Worm (Caenorhabditis elegans) whole organism, midembryonic: ENCODE results near the gene T04F8.2.

Experiments used
- T22C8.4 ChIP-seq: fragments of 200-800 bp; sonication (Bioruptor generic); IDR thresholded peaks from 2 replicates; pipeline ENCODE4 v1.3.6; 2022; ENCODE audit warnings: missing genetic modification characterization, missing compliant biosample characterization
- cog-1 ChIP-seq: sonication (generic microtip); optimal IDR thresholded peaks from 2 replicates; lab custom pipeline; 2016; ENCODE audit warnings: missing genetic modification characterization, missing compliant biosample characterization
- flt-1 ChIP-seq: fragments of 200-800 bp; sonication (Bioruptor generic); IDR thresholded peaks from 2 replicates; pipeline ENCODE4 v1.3.6; 2022; ENCODE audit warnings: missing genetic modification characterization, missing compliant biosample characterization
- klf-2 ChIP-seq: fragments of 200-800 bp; sonication (Bioruptor generic); conservative IDR thresholded peaks from 2 replicates; pipeline ENCODE4 v1.3.6; 2022; ENCODE audit warnings: missing genetic modification reagents, missing genetic modification characterization, missing compliant biosample characterization
- med-1 ChIP-seq: sonication (generic microtip); optimal IDR thresholded peaks from 2 replicates; lab custom pipeline; 2017; ENCODE audit warnings: missing genetic modification characterization, mild to moderate bottlenecking, missing compliant biosample characterization, antibody characterized with exemption, missing genetic modification reagents; ENCODE audit not compliant: insufficient read depth
- ref-1 ChIP-seq: fragments of 200-800 bp; sonication (Bioruptor generic); conservative IDR thresholded peaks from 2 replicates; pipeline ENCODE4 v1.3.6; 2022; ENCODE audit warnings: missing genetic modification reagents, missing genetic modification characterization, missing compliant biosample characterization
- tab-1 ChIP-seq: fragments of 200-800 bp; sonication (Bioruptor generic); IDR thresholded peaks from 2 replicates; pipeline ENCODE4 v1.3.6; 2022; ENCODE audit warnings: missing genetic modification characterization, missing compliant biosample characterization
- ztf-23 ChIP-seq: fragments of 200-800 bp; sonication (Bioruptor generic); IDR thresholded peaks from 2 replicates; pipeline ENCODE4 v1.3.6; 2022; ENCODE audit warnings: missing genetic modification reagents, missing genetic modification characterization, missing compliant biosample characterization
- ztf-29 ChIP-seq: fragments of 200-800 bp; sonication (Bioruptor generic); IDR thresholded peaks from 2 replicates; pipeline ENCODE4 v1.3.6; 2022; ENCODE audit warnings: missing genetic modification reagents, missing genetic modification characterization, missing compliant biosample characterization

Gene T04F8.2

ce11 chrX:11606815-11607499 lies 49.4 kb downstream of the T04F8.2 start:
- no peak for TF ChIP-seq ref-1 (GFP tag; lab: Robert Waterston, UW)
- no peak for TF ChIP-seq flt-1
- TF ChIP-seq tab-1 (GFP tag; lab: Robert Waterston, UW): no peak
- TF ChIP-seq T22C8.4: no peak
- TF ChIP-seq ztf-29 (GFP tag; lab: Robert Waterston, UW): no peak
- no peak for TF ChIP-seq cog-1
- TF ChIP-seq ztf-23 (GFP tag; lab: Robert Waterston, UW): no peak
- TF ChIP-seq klf-2 (GFP tag; lab: Robert Waterston, UW): no peak
- TF ChIP-seq med-1 (GFP tag; lab: Kevin White, UChicago): no peak

ce11 chrX:11605766-11606490 lies 50.4 kb downstream of the T04F8.2 start:
- TF ChIP-seq klf-2 (GFP tag; lab: Robert Waterston, UW): peak; percentile 80
- peak; percentile 54; the same call in 1 of the 2 replicates for TF ChIP-seq tab-1 (GFP tag; lab: Robert Waterston, UW)
- TF ChIP-seq ztf-29 (GFP tag; lab: Robert Waterston, UW): peak; percentile 95
- peak; percentile 86 for TF ChIP-seq med-1 (GFP tag; lab: Kevin White, UChicago)
- peak; percentile 95 for TF ChIP-seq flt-1
- TF ChIP-seq ref-1 (GFP tag; lab: Robert Waterston, UW): no peak
- peak; percentile 88 for TF ChIP-seq ztf-23 (GFP tag; lab: Robert Waterston, UW)
- peak; percentile 50; the same call in 1 of the 2 replicates for TF ChIP-seq T22C8.4
- peak; percentile 100 for TF ChIP-seq cog-1

ce11 chrX:11605214-11605765 lies 51.1 kb downstream of the T04F8.2 start, which contains the start of gene ftt-2:
Gene ftt-2 (minus strand): TSS chrX:11605419.
- TF ChIP-seq med-1 (GFP tag; lab: Kevin White, UChicago) (no peak), ref-1 (GFP tag; lab: Robert Waterston, UW) (no peak), ztf-23 (GFP tag; lab: Robert Waterston, UW) (no peak), tab-1 (GFP tag; lab: Robert Waterston, UW) (no peak), ztf-29 (GFP tag; lab: Robert Waterston, UW) (no peak), flt-1 (no peak), cog-1 (no peak), T22C8.4 (no peak), klf-2 (GFP tag; lab: Robert Waterston, UW) (no peak)
